Worm (Caenorhabditis elegans): Measurements from ENCODE around the gene Y43F8B.2.

DNA sequence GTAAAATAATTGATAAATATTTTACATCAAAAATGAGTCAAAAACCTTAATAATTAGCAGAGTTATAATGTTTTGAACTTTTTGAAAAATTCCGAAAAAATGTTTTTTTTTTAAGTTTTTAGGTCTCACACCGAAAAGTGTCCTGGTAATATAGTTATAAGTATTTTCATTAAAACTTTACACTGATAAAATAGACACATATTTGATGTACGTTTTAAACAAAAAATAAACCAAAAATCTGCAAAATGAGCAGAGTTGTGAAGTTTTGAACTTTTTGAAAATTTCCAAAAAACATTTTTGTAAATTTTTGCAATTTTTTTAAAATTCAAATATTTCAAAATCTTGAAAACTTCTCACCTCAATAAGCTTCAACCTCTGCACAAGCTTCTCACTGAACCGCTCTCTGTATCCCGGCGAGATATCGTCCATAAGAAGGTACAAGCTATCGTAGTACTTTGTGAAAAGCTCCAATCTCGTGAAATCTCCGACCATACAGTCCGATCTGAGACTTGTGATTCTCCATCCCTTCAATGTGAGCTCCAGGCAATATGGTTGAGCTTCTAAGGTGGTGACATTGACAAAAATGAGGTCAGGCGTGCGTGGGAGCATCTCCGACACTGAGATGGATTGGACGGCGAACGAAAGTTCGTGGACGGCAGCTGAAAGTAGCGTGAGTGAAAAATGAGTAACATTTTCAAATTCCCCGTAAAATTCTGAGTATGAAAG lies 12.2 kb downstream of the Y43F8B.2 start:
- TF ChIP-seq cnd-1 (tag; optimal IDR thresholded peaks at IDR 0.05) (no peak), ces-1 (GFP tag; optimal IDR thresholded peaks at IDR 0.05) (no peak), mep-1 (tag; optimal IDR thresholded peaks at IDR 0.05) (no peak), lsy-2 (tag; optimal IDR thresholded peaks at IDR 0.05) (no peak), M03D4.4 (tag; optimal IDR thresholded peaks at IDR 0.05) (no peak), snpc-4 (tag; optimal IDR thresholded peaks at IDR 0.05) (no peak), elt-3 (tag; optimal IDR thresholded peaks at IDR 0.05) (no peak), elt-1 (tag; optimal IDR thresholded peaks at IDR 0.05; ENCODE audit: borderline replicate concordance, insufficient read depth) (no peak), blmp-1 (tag; optimal IDR thresholded peaks at IDR 0.05) (no peak), hlh-1 (tag; optimal IDR thresholded peaks at IDR 0.05) (no peak)

Measured in whole organism, mixed stage, embryonic.